Worm (Caenorhabditis elegans): ENCODE data around the gene C36B7.3.

DNA sequence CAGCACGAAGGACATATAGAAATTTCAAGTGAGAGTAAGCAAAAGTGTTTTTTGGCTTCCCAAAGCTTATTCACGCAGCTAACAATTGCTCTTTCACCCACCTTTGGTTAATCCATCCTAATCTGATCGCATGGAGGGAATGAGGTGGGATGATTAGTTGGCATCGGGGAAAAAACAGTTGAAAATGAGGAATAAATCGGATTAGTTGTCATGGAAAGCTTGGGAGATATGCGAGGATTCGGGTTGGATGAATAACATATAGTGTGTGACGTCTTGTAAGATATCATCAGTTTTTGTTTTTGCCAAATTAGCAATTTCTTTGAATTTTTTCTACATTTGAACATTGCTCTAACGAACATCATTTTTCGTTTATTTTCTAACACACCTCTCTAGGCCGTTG is 27.0 kb downstream of the C36B7.3 start:
- TF ChIP-seq dao-5 (tag; optimal IDR thresholded peaks at IDR 0.05) (no peak), him-1 (tag; optimal IDR thresholded peaks at IDR 0.05) (no peak)

Measured in whole organism, L4/young adult.